Worm (Caenorhabditis elegans) whole organism, L4/young adult: Measurements from ENCODE around the gene clc-2.

ENCODE experiments used
- W03F9.2 ChIP-seq: fragments of 150-350 bp; optimal IDR thresholded peaks from 2 replicates; lab custom pipeline; 2014; ENCODE audit warnings: missing biosample characterization, missing genetic modification characterization
- dao-5 ChIP-seq: sonication (generic microtip); optimal IDR thresholded peaks from 2 replicates; lab custom pipeline; 2016; ENCODE audit warnings: missing genotype, missing genetic modification characterization, moderate library complexity, missing compliant biosample characterization
- him-1 ChIP-seq: sonication (generic microtip); optimal IDR thresholded peaks from 2 replicates; lab custom pipeline; 2016; ENCODE audit warnings: missing genotype, missing genetic modification reagents, missing genetic modification characterization, missing compliant biosample characterization

clc-2 gene

ce11 chrX:7464389-7464788 lies 33.1 kb downstream of the clc-2 start:
- TF ChIP-seq dao-5 (no peak), him-1 (tag; lab: Kevin White, UChicago) (no peak), W03F9.2 (no peak)

DNA sequence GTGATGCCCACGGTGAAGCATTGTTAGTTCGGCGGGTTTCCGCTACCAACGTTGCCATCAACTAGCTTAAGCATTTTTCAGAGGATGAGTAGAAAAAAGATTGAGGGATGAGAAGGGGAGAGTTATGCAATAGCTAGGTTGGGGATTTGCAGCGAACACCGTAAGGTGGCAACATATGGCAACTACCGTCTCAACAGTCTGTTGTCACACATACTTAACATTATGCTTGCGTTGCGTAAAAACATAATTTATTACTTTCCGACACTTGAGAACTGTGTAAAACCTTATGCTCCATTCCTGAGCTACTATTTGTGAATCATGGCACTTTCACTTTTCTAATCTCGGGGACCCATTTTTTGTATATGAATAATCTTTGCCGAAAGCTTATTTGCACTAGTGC lies 35.4 kb downstream of the clc-2 start:
- TF ChIP-seq dao-5 (no peak), him-1 (tag; lab: Kevin White, UChicago) (no peak), W03F9.2 (no peak)

- TF ChIP-seq him-1 (tag; lab: Kevin White, UChicago) (no peak), dao-5 (no peak), W03F9.2 (no peak)
Observed at ce11 chrX:7469907-7470306, 38.6 kb downstream of the clc-2 start.

DNA sequence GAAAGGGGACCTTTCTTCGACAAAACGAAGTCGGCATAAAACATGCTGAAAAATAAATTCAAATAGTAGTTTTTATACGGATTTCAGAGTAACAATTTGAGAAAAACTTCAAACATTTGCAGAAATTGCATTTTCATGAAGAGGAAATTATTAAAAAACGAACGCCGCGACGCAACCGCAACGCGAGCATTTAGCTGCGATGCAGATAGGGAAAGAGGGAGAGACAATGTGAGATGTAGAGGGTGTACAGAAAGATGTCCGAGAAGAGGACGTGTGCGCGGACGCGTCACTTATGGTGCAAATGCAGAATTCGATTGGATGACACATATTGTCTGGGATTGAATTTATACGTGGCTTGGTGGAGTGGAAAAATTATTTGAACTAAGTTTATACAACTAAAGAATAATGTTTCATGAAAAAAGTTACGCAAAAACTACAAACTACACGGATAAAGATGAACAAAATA lies 43.7 kb downstream of the clc-2 start, which contains the start of gene coh-1:
TSS of gene coh-1 (minus strand) at position 51 of the 466 bp plus-strand sequence.
- no peak for TF ChIP-seq dao-5
- TF ChIP-seq him-1 (tag; lab: Kevin White, UChicago): no peak
- TF ChIP-seq W03F9.2: no peak

DNA sequence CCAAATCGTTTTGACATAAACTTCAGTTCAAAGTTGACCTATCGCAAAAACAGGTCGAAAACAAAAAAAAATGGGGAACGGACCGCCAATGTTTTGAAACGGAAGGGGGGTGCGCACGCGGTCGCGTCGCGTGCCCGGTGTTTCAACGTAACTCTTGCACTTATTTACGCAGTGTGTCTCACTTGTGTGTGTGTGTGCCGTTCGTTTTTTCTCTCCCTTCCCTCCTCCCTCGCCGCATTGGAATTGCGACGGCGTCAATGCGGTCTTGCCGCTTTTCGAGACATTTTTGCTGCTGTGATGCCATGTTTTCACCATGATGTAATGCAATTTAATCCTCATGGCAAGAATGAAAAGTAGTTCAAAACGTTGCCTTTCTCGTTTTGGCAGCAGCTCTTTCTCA lies 47.2 kb downstream of the clc-2 start:
- TF ChIP-seq dao-5 (no peak), W03F9.2 (no peak), him-1 (tag; lab: Kevin White, UChicago) (no peak)

- TF ChIP-seq dao-5 (no peak), W03F9.2 (no peak), him-1 (tag; lab: Kevin White, UChicago) (no peak)
Observed at ce11 chrX:7478948-7479347, 47.7 kb downstream of the clc-2 start, which contains the start of gene mek-1. mek-1 (plus strand) TSS chrX:7479248.

DNA sequence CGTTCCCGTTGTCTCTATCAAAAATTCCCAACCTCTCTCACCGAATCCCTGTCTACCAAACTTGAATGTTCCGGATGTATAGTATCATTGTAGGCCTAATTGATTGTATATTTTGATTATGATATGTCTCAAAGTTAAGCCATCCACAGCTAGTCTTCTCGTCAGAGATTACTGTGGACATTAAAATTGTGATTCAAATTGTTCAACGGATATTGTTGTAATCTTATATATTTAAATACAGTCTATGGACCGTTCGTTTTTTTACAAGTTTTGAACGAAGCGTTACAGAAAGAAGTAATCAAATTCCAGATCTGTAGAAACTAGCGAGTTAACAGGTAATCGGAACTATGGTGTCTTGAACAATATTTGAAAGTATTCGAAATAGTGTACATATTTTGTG lies 49.5 kb downstream of the clc-2 start, which contains the start of gene F48E3.9:
TSS of gene F48E3.9 (plus strand) at position 301 of the 400 bp plus-strand sequence.
- TF ChIP-seq him-1 (tag; lab: Kevin White, UChicago): no peak
- no peak for TF ChIP-seq dao-5
- no peak for TF ChIP-seq W03F9.2
